Fruit fly (Drosophila melanogaster) whole organism: Measurements from ENCODE around the gene CG14511.

Experiments used
- CG8478 ChIP-seq: fragments of >200 bp; optimal IDR thresholded peaks from 2 replicates; lab custom pipeline; 2018; ENCODE audit warnings: inconsistent platforms
- Dll ChIP-seq: fragments of >200 bp; optimal IDR thresholded peaks from 2 replicates; lab custom pipeline; 2017
- EcR ChIP-seq, 2 experiments: fragments of >200 bp; optimal IDR thresholded peaks; 2 replicates each; lab custom pipeline; 2017; ENCODE audit warnings: missing biosample characterization in 2 of 2, missing genetic modification characterization in 2 of 2, missing genetic modification reagents in 2 of 2
- psq ChIP-seq: fragments of >200 bp; optimal IDR thresholded peaks from 2 replicates; lab custom pipeline; 2017

- TF ChIP-seq EcR (GFP tag; optimal IDR thresholded peaks at IDR 0.05; lab: Kevin White, UChicago) (no peak), CG8478 (no peak), Dll (lab: Kevin White, UChicago) (no peak), psq (lab: Kevin White, UChicago) (no peak)
These were observed 12.0 kb upstream of the CG14511 start for dm6 chr3R:29158721-29159120.
